Fruit fly (Drosophila melanogaster): ENCODE data around the gene CG14210.

CG14210 gene

dm6 chrX:19605915-19606314 is 10.1 kb upstream of the CG14210 start (continued):
- TF ChIP-seq CG4328 (GFP tag; optimal IDR thresholded peaks at IDR 0.05) (no peak), eve (GFP tag; optimal IDR thresholded peaks at IDR 0.05) (no peak), Dad (GFP tag; optimal IDR thresholded peaks at IDR 0.05) (no peak), CG17328 (GFP tag; IDR thresholded peaks at IDR 0.05) (no peak), Adf1 (GFP tag; IDR thresholded peaks at IDR 0.05) (peak; percentile 9; the same call in 1 of the 2 replicates), gem (tag; optimal IDR thresholded peaks at IDR 0.05) (no peak), nerfin-2 (GFP tag; IDR thresholded peaks at IDR 0.05; ENCODE audit: partially characterized antibody) (no peak), BtbVII (GFP tag; optimal IDR thresholded peaks at IDR 0.05) (no peak), Ets97D (GFP tag; optimal IDR thresholded peaks at IDR 0.05) (no peak), GATAe (GFP tag; conservative IDR thresholded peaks at IDR 0.05) (no peak), sug (tag; optimal IDR thresholded peaks at IDR 0.05) (peak; percentile 68), Fer3 (tag; optimal IDR thresholded peaks at IDR 0.05) (no peak), CG34422 (GFP tag; IDR thresholded peaks at IDR 0.05) (no peak), sim (GFP tag; IDR thresholded peaks at IDR 0.05) (no peak), kah (GFP tag; optimal IDR thresholded peaks at IDR 0.05) (peak; percentile 42), unpg (GFP tag; optimal IDR thresholded peaks at IDR 0.05) (no peak), Sry-δ (GFP tag; optimal IDR thresholded peaks at IDR 0.05) (no peak), ewg (GFP tag; optimal IDR thresholded peaks at IDR 0.05) (no peak), jigr1 (GFP tag; IDR thresholded peaks at IDR 0.05) (no peak), CG6175 (GFP tag; IDR thresholded peaks at IDR 0.05) (peak; percentile 51; the same call in 2 of the 3 replicates), CG31224 (GFP tag; IDR thresholded peaks at IDR 0.05) (no peak), Nf-YB (GFP tag; optimal IDR thresholded peaks at IDR 0.05) (no peak), CG7928 (GFP tag; optimal IDR thresholded peaks at IDR 0.05) (no peak), kay (GFP tag; optimal IDR thresholded peaks at IDR 0.05) (peak; percentile 80), CG9797 (GFP tag; optimal IDR thresholded peaks at IDR 0.05) (no peak), twi (tag; optimal IDR thresholded peaks at IDR 0.05) (peak; percentile 91), croc (GFP tag; conservative IDR thresholded peaks at IDR 0.05) (no peak), tx (GFP tag; optimal IDR thresholded peaks at IDR 0.05) (no peak), Chrac-16 (GFP tag; optimal IDR thresholded peaks at IDR 0.05) (no peak), CG6654 (GFP tag; optimal IDR thresholded peaks at IDR 0.05) (no peak), dimm (GFP tag; IDR thresholded peaks at IDR 0.05) (no peak), h (optimal IDR thresholded peaks at IDR 0.05) (no peak), C15 (GFP tag; IDR thresholded peaks at IDR 0.05) (no peak), Scr (GFP tag; IDR thresholded peaks at IDR 0.05; ENCODE audit: partially characterized antibody) (no peak), lilli (GFP tag; optimal IDR thresholded peaks at IDR 0.05) (no peak), gt (GFP tag; IDR thresholded peaks at IDR 0.05) (no peak), NFAT (GFP tag; IDR thresholded peaks at IDR 0.05) (peak; percentile 53; the same call in 1 of the 2 replicates), CG15696 (tag; optimal IDR thresholded peaks at IDR 0.05) (no peak), H15 (GFP tag; IDR thresholded peaks at IDR 0.05) (no peak), CG5953 (GFP tag; IDR thresholded peaks at IDR 0.05) (no peak), tio (GFP tag; optimal IDR thresholded peaks at IDR 0.05) (no peak)

dm6 chrX:19606558-19606957 is 9.4 kb upstream of the CG14210 start:
- TF ChIP-seq psq (GFP tag; optimal IDR thresholded peaks at IDR 0.05) (no peak), BEAF-32 (GFP tag; optimal IDR thresholded peaks at IDR 0.05) (no peak), chinmo (GFP tag; IDR thresholded peaks at IDR 0.05; ENCODE audit: partially characterized antibody) (0 out of 4 replicates have a peak, but pooled peaks have one; percentile 48), sr (GFP tag; IDR thresholded peaks at IDR 0.05) (peak; percentile 82), seq (GFP tag; IDR thresholded peaks at IDR 0.05) (no peak), Med (GFP tag) (peak; percentile 41), ftz-f1 (GFP tag; optimal IDR thresholded peaks at IDR 0.05) (peak; percentile 35), vvl (GFP tag; IDR thresholded peaks at IDR 0.05) (peak; percentile 0; the same call in 1 of the 2 replicates), mld (GFP tag; IDR thresholded peaks at IDR 0.05; ENCODE audit: partially characterized antibody) (no peak), CG5180 (GFP tag; optimal IDR thresholded peaks at IDR 0.05) (peak; percentile 61), Pdp1 (GFP tag; optimal IDR thresholded peaks at IDR 0.05) (peak in 1 of 2 experiments; percentile 76), CG14441 (GFP tag; IDR thresholded peaks at IDR 0.05) (0 out of 2 replicates have a peak, but pooled peaks have one; percentile 18), CG16779 (GFP tag; IDR thresholded peaks at IDR 0.05) (no peak), dimm (GFP tag; IDR thresholded peaks at IDR 0.05) (no peak)

Data from whole organism, embryonic.